Worm (Caenorhabditis elegans) whole organism, L4 larva: ENCODE measurements around the gene F09G2.1.
A peak's percentile ranks its signal among the peaks of the same experiment; 100 is the strongest.

Experiments
- F44E2.7 ChIP-seq: fragments of 200-800 bp; sonication (Bioruptor generic); IDR thresholded peaks from 2 replicates; pipeline ENCODE4 v2.1.2; 2022; ENCODE audit warnings: missing genetic modification characterization, missing compliant biosample characterization
- F49E8.2 ChIP-seq: sonication (generic microtip); optimal IDR thresholded peaks from 2 replicates; lab custom pipeline; 2016; ENCODE audit warnings: missing compliant biosample characterization, mild to moderate bottlenecking, missing genetic modification characterization, borderline replicate concordance
- ZK337.2 ChIP-seq: fragments of 200-800 bp; sonication (Bioruptor generic); IDR thresholded peaks from 2 replicates; pipeline ENCODE4 v1.3.6; 2022; ENCODE audit warnings: missing genetic modification reagents, missing genetic modification characterization, missing compliant biosample characterization
- ZK546.5 ChIP-seq, 2 experiments: sonication (generic microtip); optimal IDR thresholded peaks; 2 replicates each; lab custom pipeline; 2017; ENCODE audit warnings: missing biosample characterization in 2 of 2, missing genetic modification characterization in 2 of 2
- aha-1 ChIP-seq: fragments of 150-350 bp; peaks from one replicate; lab custom pipeline; 2014; ENCODE audit warnings: missing biosample characterization, missing genetic modification characterization
- arid-1 ChIP-seq: fragments of 200-800 bp; sonication (Bioruptor generic); conservative IDR thresholded peaks from 2 replicates; pipeline ENCODE4 v1.3.6; 2022; ENCODE audit warnings: missing genetic modification reagents, missing genetic modification characterization, missing compliant biosample characterization
- ceh-28 ChIP-seq: fragments of 150-350 bp; optimal IDR thresholded peaks from 2 replicates; lab custom pipeline; 2014; ENCODE audit warnings: missing biosample characterization, missing genetic modification reagents, missing genetic modification characterization
- ceh-32 ChIP-seq: sonication (generic microtip); optimal IDR thresholded peaks from 2 replicates; lab custom pipeline; 2016; ENCODE audit warnings: mild to moderate bottlenecking, missing genetic modification characterization, missing compliant biosample characterization; ENCODE audit not compliant: poor library complexity
- daf-16 ChIP-seq, 3 experiments: sonication (generic microtip); optimal IDR thresholded peaks; 2 replicates each; lab custom pipeline; 2016 to 2017; ENCODE audit warnings: missing genetic modification characterization in 3 of 3, missing genetic modification reagents in 3 of 3, mild to moderate bottlenecking in 2 of 3, missing compliant biosample characterization in 2 of 3, missing biosample characterization in 1 of 3, moderate library complexity in 1 of 3
- dmd-8 ChIP-seq: fragments of 200-800 bp; sonication (Bioruptor generic); IDR thresholded peaks from 2 replicates; pipeline ENCODE4 v1.3.6; 2022; ENCODE audit warnings: missing genetic modification characterization, missing compliant biosample characterization
- dpl-1 ChIP-seq: fragments of 150-350 bp; optimal IDR thresholded peaks from 2 replicates; lab custom pipeline; 2014; ENCODE audit warnings: missing biosample characterization, missing genetic modification reagents, missing genetic modification characterization
- dve-1 ChIP-seq: sonication (generic microtip); optimal IDR thresholded peaks from 2 replicates; lab custom pipeline; 2017; ENCODE audit warnings: antibody characterized with exemption, mild to moderate bottlenecking, missing genetic modification characterization, missing compliant biosample characterization; ENCODE audit not compliant: insufficient read depth
- egl-43 ChIP-seq: fragments of 200-800 bp; sonication (Bioruptor generic); IDR thresholded peaks from 2 replicates; pipeline ENCODE4 v1.3.6; 2022; ENCODE audit warnings: missing genetic modification reagents, missing genetic modification characterization, missing compliant biosample characterization
- hlh-30 ChIP-seq: sonication (generic microtip); optimal IDR thresholded peaks from 2 replicates; lab custom pipeline; 2017; ENCODE audit warnings: antibody characterized with exemption, mild to moderate bottlenecking, missing genetic modification characterization, missing compliant biosample characterization; ENCODE audit not compliant: insufficient read depth
- hmg-1.1 ChIP-seq: fragments of 200-800 bp; sonication (Bioruptor generic); IDR thresholded peaks from 2 replicates; pipeline ENCODE4 v1.3.6; 2022; ENCODE audit warnings: missing genetic modification reagents, missing genetic modification characterization, missing compliant biosample characterization
- jun-1 ChIP-seq: fragments of 150-350 bp; optimal IDR thresholded peaks from 2 replicates; lab custom pipeline; 2014; ENCODE audit warnings: missing biosample characterization, missing genetic modification reagents, missing genetic modification characterization
- lin-13 ChIP-seq: fragments of 150-350 bp; optimal IDR thresholded peaks from 2 replicates; lab custom pipeline; 2014; ENCODE audit warnings: missing biosample characterization, missing genetic modification reagents, missing genetic modification characterization
- lin-29 ChIP-seq: fragments of 200-800 bp; sonication (Bioruptor generic); IDR thresholded peaks from 2 replicates; pipeline ENCODE4 v1.3.6; 2022; ENCODE audit warnings: missing genetic modification reagents, missing genetic modification characterization, missing compliant biosample characterization
- lin-38 ChIP-seq: fragments of 200-800 bp; sonication (Bioruptor generic); IDR thresholded peaks from 2 replicates; pipeline ENCODE4 v1.3.6; 2022; ENCODE audit warnings: missing genetic modification reagents, missing genetic modification characterization, missing compliant biosample characterization
- lir-3 ChIP-seq: sonication (generic microtip); optimal IDR thresholded peaks from 2 replicates; lab custom pipeline; 2016; ENCODE audit warnings: mild to moderate bottlenecking, missing genetic modification characterization, missing compliant biosample characterization
- madf-5 ChIP-seq, 2 experiments: fragments of 200-800 bp; sonication (Bioruptor generic); IDR thresholded peaks; 2 replicates each; pipeline ENCODE4 v1.3.6; 2022; ENCODE audit warnings: missing compliant biosample characterization in 2 of 2, missing genetic modification characterization in 2 of 2
- mdt-29 ChIP-seq: fragments of 200-800 bp; sonication (Bioruptor generic); IDR thresholded peaks from 2 replicates; pipeline ENCODE4 v1.3.6; 2022; ENCODE audit warnings: missing genetic modification reagents, missing genetic modification characterization, missing compliant biosample characterization
- mep-1 ChIP-seq: fragments of 150-350 bp; sonication (generic microtip); optimal IDR thresholded peaks from 3 replicates; lab custom pipeline; 2014; ENCODE audit warnings: missing biosample characterization, missing genetic modification characterization
- mes-2 ChIP-seq: sonication (generic microtip); optimal IDR thresholded peaks from 2 replicates; lab custom pipeline; 2016; ENCODE audit warnings: missing genotype, mild to moderate bottlenecking, missing genetic modification characterization, missing compliant biosample characterization; ENCODE audit not compliant: poor library complexity, severe bottlenecking
- mxl-2 ChIP-seq: fragments of 200-800 bp; sonication (Bioruptor generic); conservative IDR thresholded peaks from 2 replicates; pipeline ENCODE4 v1.3.6; 2022; ENCODE audit warnings: missing genetic modification reagents, missing genetic modification characterization, missing compliant biosample characterization
- mxl-3 ChIP-seq: fragments of 200-800 bp; sonication (Bioruptor generic); optimal IDR thresholded peaks from 2 replicates; lab custom pipeline; 2018; ENCODE audit warnings: mild to moderate bottlenecking, missing genetic modification characterization, missing compliant biosample characterization
- nhr-10 ChIP-seq: fragments of 150-350 bp; optimal IDR thresholded peaks from 2 replicates; lab custom pipeline; 2014; ENCODE audit warnings: missing biosample characterization, missing genetic modification characterization
- nhr-111 ChIP-seq: fragments of 200-800 bp; sonication (Bioruptor generic); optimal IDR thresholded peaks from 2 replicates; lab custom pipeline; 2018; ENCODE audit warnings: mild to moderate bottlenecking, missing genetic modification characterization, missing compliant biosample characterization
- nhr-237 ChIP-seq: sonication (generic microtip); optimal IDR thresholded peaks from 2 replicates; lab custom pipeline; 2017; ENCODE audit warnings: missing biosample characterization, missing genetic modification characterization
- nhr-48 ChIP-seq: sonication (generic microtip); optimal IDR thresholded peaks from 2 replicates; lab custom pipeline; 2016; ENCODE audit warnings: mild to moderate bottlenecking, missing genetic modification characterization, missing compliant biosample characterization
- nhr-6 ChIP-seq: fragments of 150-350 bp; optimal IDR thresholded peaks from 2 replicates; lab custom pipeline; 2014; ENCODE audit warnings: missing biosample characterization, missing genetic modification characterization
- nhr-77 ChIP-seq: fragments of 150-350 bp; optimal IDR thresholded peaks from 2 replicates; lab custom pipeline; 2014; ENCODE audit warnings: missing biosample characterization, missing genetic modification characterization
- pha-4 ChIP-seq, 2 experiments: fragments of 150-350 bp in 1 of 2; fragments of 200-800 bp in 1 of 2; sonication (Bioruptor generic) in 1 of 2; IDR thresholded peaks in 1 of 2; optimal IDR thresholded peaks in 1 of 2; 2 replicates each; pipeline versions ENCODE4 v1.3.6 to Lab custom; 2014 to 2022; ENCODE audit warnings: missing genetic modification characterization in 2 of 2, missing genetic modification reagents in 2 of 2, missing biosample characterization in 1 of 2, missing compliant biosample characterization in 1 of 2
- rbr-2 ChIP-seq: sonication (generic microtip); optimal IDR thresholded peaks from 2 replicates; lab custom pipeline; 2016; ENCODE audit warnings: missing genotype, missing genetic modification characterization, missing compliant biosample characterization
- skn-1 ChIP-seq: fragments of 150-350 bp; optimal IDR thresholded peaks from 2 replicates; lab custom pipeline; 2014; ENCODE audit warnings: missing biosample characterization, missing genetic modification characterization
- snpc-1.2 ChIP-seq: fragments of 200-800 bp; sonication (Bioruptor generic); IDR thresholded peaks from 2 replicates; pipeline ENCODE4 v1.3.6; 2022; ENCODE audit warnings: missing genetic modification reagents, missing genetic modification characterization, missing compliant biosample characterization
- spr-1 ChIP-seq: sonication (generic microtip); optimal IDR thresholded peaks from 2 replicates; lab custom pipeline; 2016; ENCODE audit warnings: mild to moderate bottlenecking, missing genetic modification characterization, missing compliant biosample characterization
- spr-3 ChIP-seq: fragments of 200-800 bp; sonication (Bioruptor generic); optimal IDR thresholded peaks from 2 replicates; lab custom pipeline; 2018; ENCODE audit warnings: mild to moderate bottlenecking, missing genetic modification characterization, missing compliant biosample characterization
- tag-97 ChIP-seq: fragments of 200-800 bp; sonication (Bioruptor generic); IDR thresholded peaks from 2 replicates; pipeline ENCODE4 v1.3.6; 2022; ENCODE audit warnings: missing genetic modification characterization, missing compliant biosample characterization
- unc-62 ChIP-seq, 3 experiments: fragments of 150-350 bp in 1 of 3; sonication (generic microtip); optimal IDR thresholded peaks in 2 of 3; peaks in 1 of 3; 1 replicate in 1 of 3; 2 replicates in 2 of 3; lab custom pipeline; 2014 to 2017; ENCODE audit warnings: missing biosample characterization in 3 of 3, missing genetic modification characterization in 3 of 3, missing genetic modification reagents in 3 of 3, missing genotype in 1 of 3
- zfp-3 ChIP-seq: fragments of 200-800 bp; sonication (Bioruptor generic); conservative IDR thresholded peaks from 2 replicates; pipeline ENCODE4 v1.3.6; 2022; ENCODE audit warnings: missing genetic modification reagents, missing genetic modification characterization, missing compliant biosample characterization
- zip-11 ChIP-seq: fragments of 200-800 bp; sonication (Bioruptor generic); IDR thresholded peaks from 2 replicates; pipeline ENCODE4 v1.3.6; 2022; ENCODE audit warnings: missing genetic modification characterization, missing compliant biosample characterization

Gene F09G2.1

ce11 chrV:7230847-7231246, 30.8 kb downstream of the F09G2.1 start, which contains the start of the genes gei-6 and krr-1 (continued):
- TF ChIP-seq spr-1 (tag; lab: Kevin White, UChicago) (no peak), mes-2 (tag; lab: Kevin White, UChicago) (peak; percentile 85), hlh-30 (tag; lab: Kevin White, UChicago) (peak; percentile 11), rbr-2 (peak; percentile 25), mep-1 (tag; lab: Kevin White, UChicago) (peak; percentile 62), jun-1 (tag; lab: Kevin White, UChicago) (no peak), nhr-77 (tag; lab: Kevin White, UChicago) (peak; percentile 15), dpl-1 (GFP tag; lab: Kevin White, UChicago) (peak; percentile 65), daf-16 (GFP tag; optimal IDR thresholded peaks at IDR 0.05; lab: Kevin White, UChicago) (no peak), daf-16 (tag; optimal IDR thresholded peaks at IDR 0.05; lab: Kevin White, UChicago) (peak; percentile 24), egl-43 (GFP tag; lab: Robert Waterston, UW) (0 out of 2 replicates have a peak, but pooled peaks have one; percentile 33), spr-3 (GFP tag; lab: Kevin White, UChicago) (no peak), zfp-3 (GFP tag; lab: Robert Waterston, UW) (no peak), zip-11 (GFP tag; lab: Robert Waterston, UW) (no peak), arid-1 (GFP tag; lab: Robert Waterston, UW) (0 out of 2 replicates have a peak, but pooled peaks have one; percentile 45), dmd-8 (GFP tag; lab: Robert Waterston, UW) (no peak)

ce11 chrV:7231524-7231923, 31.5 kb downstream of the F09G2.1 start:
- TF ChIP-seq nhr-237 (tag; lab: Kevin White, UChicago) (no peak), aha-1 (tag; lab: Kevin White, UChicago) (peak; percentile 95)

DNA sequence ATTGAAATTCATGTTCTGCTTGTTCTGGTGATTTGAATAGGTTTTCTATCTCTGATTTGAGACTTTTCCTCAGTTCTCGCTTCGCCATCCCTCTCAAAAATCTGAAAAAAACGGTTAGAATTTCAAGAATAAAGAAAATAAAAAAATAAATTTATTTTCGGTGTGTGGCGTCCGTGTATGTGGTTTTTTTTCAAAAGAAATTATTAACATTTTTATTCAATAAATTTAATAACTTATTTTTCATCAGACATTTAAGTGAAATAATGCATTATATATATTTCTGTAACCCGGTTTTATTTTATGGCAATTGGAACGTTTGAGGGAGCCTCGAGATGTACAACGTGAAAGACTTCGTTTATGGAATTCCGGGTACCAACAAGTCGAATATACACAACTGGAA, 34.7 kb downstream of the F09G2.1 start, which contains the start of gene C05C8.5:
TSS of gene C05C8.5 (minus strand) at position 101 of the 400 bp plus-strand sequence.
- TF ChIP-seq mxl-2 = no peak
- TF ChIP-seq ceh-32 (tag; lab: Kevin White, UChicago) = no peak
- no peak for TF ChIP-seq lin-13 (GFP tag; lab: Kevin White, UChicago)
- no peak for TF ChIP-seq skn-1 (tag; lab: Kevin White, UChicago)
- no peak for TF ChIP-seq mep-1 (tag; lab: Kevin White, UChicago)
- TF ChIP-seq rbr-2 = no peak
- no peak for TF ChIP-seq tag-97 (GFP tag; lab: Robert Waterston, UW)
- no peak for TF ChIP-seq hmg-1.1 (GFP tag; lab: Robert Waterston, UW)
- TF ChIP-seq dve-1 (tag; lab: Kevin White, UChicago) = no peak
- TF ChIP-seq snpc-1.2 = no peak
- TF ChIP-seq nhr-111 (GFP tag; lab: Kevin White, UChicago) = no peak
- TF ChIP-seq lin-38 (GFP tag; lab: Robert Waterston, UW) = no peak
- no peak for TF ChIP-seq ZK546.5 (tag; optimal IDR thresholded peaks at IDR 0.05; lab: Kevin White, UChicago)

DNA sequence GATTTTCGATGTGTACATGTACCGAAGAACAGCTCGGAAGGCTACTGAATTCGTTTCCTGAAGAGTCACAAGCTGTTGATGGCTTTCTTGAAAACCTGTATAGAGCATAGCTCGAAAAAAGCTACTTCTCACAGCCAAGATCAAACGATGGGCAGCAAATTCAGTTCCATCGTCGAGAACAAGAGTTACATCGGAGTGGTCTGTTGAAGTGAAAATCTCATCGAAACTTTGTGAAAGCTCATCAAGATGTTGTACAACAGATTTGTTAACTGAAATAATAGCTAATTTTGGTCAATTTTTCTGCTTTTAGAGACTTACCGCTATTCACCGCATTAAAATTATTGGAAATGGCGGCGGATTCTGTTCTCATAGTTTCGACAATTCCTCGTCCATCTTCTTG, 36.7 kb downstream of the F09G2.1 start:
- no peak for TF ChIP-seq nhr-10 (tag; lab: Kevin White, UChicago)
- TF ChIP-seq pha-4 (GFP tag; IDR thresholded peaks at IDR 0.05; lab: Robert Waterston, UW) = no peak
- TF ChIP-seq pha-4 (tag; optimal IDR thresholded peaks at IDR 0.05; lab: Kevin White, UChicago) = no peak
- TF ChIP-seq lin-29 (GFP tag; lab: Robert Waterston, UW) = no peak
- TF ChIP-seq aha-1 (tag; lab: Kevin White, UChicago) = peak; percentile 54

DNA sequence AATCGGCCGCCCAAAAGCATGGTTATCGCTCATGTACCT, 36.9 kb downstream of the F09G2.1 start, which contains the start of gene hpo-9:
TSS of gene hpo-9 (minus strand) at position 37 of the 39 bp plus-strand sequence.
- TF ChIP-seq unc-62 (GFP tag; optimal IDR thresholded peaks at IDR 0.05 in 1 of 2; lab: Kevin White, UChicago) = no peak
- TF ChIP-seq unc-62 (tag; optimal IDR thresholded peaks at IDR 0.05; lab: Kevin White, UChicago) = no peak
- TF ChIP-seq nhr-48 (tag; lab: Kevin White, UChicago) = no peak
- no peak for TF ChIP-seq ZK337.2 (GFP tag; lab: Robert Waterston, UW)
- no peak for TF ChIP-seq egl-43 (GFP tag; lab: Robert Waterston, UW)
- TF ChIP-seq arid-1 (GFP tag; lab: Robert Waterston, UW) = no peak
- no peak for TF ChIP-seq daf-16 (GFP tag; optimal IDR thresholded peaks at IDR 0.05; lab: Kevin White, UChicago)
- no peak for TF ChIP-seq daf-16 (tag; optimal IDR thresholded peaks at IDR 0.05; lab: Kevin White, UChicago)
- TF ChIP-seq zip-11 (GFP tag; lab: Robert Waterston, UW) = no peak
- no peak for TF ChIP-seq madf-5 (GFP tag; IDR thresholded peaks at IDR 0.05; lab: Robert Waterston, UW)
- no peak for TF ChIP-seq ZK546.5 (tag; optimal IDR thresholded peaks at IDR 0.05; lab: Kevin White, UChicago)
- TF ChIP-seq ceh-28 = no peak
- TF ChIP-seq F44E2.7 = no peak
- no peak for TF ChIP-seq nhr-6 (tag; lab: Kevin White, UChicago)
- TF ChIP-seq F49E8.2 (tag; lab: Kevin White, UChicago) = no peak
- TF ChIP-seq lir-3 (tag; lab: Kevin White, UChicago) = no peak
- TF ChIP-seq aha-1 (tag; lab: Kevin White, UChicago) = no peak
- no peak for TF ChIP-seq mdt-29 (GFP tag; lab: Robert Waterston, UW)
- TF ChIP-seq mxl-3 (GFP tag; lab: Kevin White, UChicago) = no peak
